Fruit fly (Drosophila melanogaster): ENCODE data around the gene repo.

Gene repo

DNA sequence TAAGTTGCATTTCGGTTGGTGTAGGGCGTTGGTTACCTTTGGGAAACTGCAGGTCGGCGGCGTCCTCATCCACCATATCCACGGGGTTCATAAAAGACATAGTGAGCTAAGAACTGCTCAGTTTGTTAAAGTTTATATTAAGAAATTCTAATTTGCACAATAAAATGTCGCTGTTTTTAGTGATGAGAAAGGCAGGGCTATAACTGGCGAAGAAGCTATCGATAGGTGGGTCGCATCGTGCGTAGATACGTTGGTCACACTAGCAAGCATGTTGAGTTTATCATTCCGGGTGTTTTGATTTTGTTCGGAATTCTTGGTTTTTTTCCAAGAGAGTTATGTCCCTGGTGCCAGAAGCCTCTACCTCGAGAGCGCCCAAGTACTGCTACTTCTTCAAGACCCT, 19.3 kb downstream of the repo start, which contains the start of the genes Ada2a, Polr2D, Tgs1 and moi (continued):
- TF ChIP-seq CG34422 (GFP tag; IDR thresholded peaks at IDR 0.05) (peak; percentile 73; the same call in 1 of the 3 replicates), sd (tag; optimal IDR thresholded peaks at IDR 0.05) (peak; percentile 40), NC2α (GFP tag; optimal IDR thresholded peaks at IDR 0.05) (no peak), her (GFP tag; optimal IDR thresholded peaks at IDR 0.05) (peak; percentile 2), Ets97D (GFP tag; optimal IDR thresholded peaks at IDR 0.05) (peak; percentile 23), HmgZ (tag; optimal IDR thresholded peaks at IDR 0.05) (peak; percentile 15), slou (GFP tag; optimal IDR thresholded peaks at IDR 0.05) (no peak), CG2129 (GFP tag; IDR thresholded peaks at IDR 0.05; ENCODE audit: partially characterized antibody) (peak; percentile 42; the same call in 1 of the 2 replicates), gfzf (GFP tag; optimal IDR thresholded peaks at IDR 0.05) (peak; percentile 60), bbx (GFP tag; IDR thresholded peaks at IDR 0.05; ENCODE audit: partially characterized antibody) (peak; percentile 82), CG42726 (GFP tag; IDR thresholded peaks at IDR 0.05; ENCODE audit: partially characterized antibody) (peak; percentile 73), hkb (optimal IDR thresholded peaks at IDR 0.05) (peak; percentile 47), hkb (GFP tag; IDR thresholded peaks at IDR 0.05) (no peak), Opbp (GFP tag; IDR thresholded peaks at IDR 0.05; ENCODE audit: partially characterized antibody) (peak; percentile 87), gro (GFP tag; optimal IDR thresholded peaks at IDR 0.05) (peak; percentile 15), CG2120 (GFP tag; optimal IDR thresholded peaks at IDR 0.05) (peak; percentile 9), CG15479 (GFP tag; optimal IDR thresholded peaks at IDR 0.05) (peak; percentile 64), crc (GFP tag; optimal IDR thresholded peaks at IDR 0.05) (no peak), CG2202 (tag; optimal IDR thresholded peaks at IDR 0.05) (no peak), Sin3A (optimal IDR thresholded peaks at IDR 0.05) (peak; percentile 56), Dp (GFP tag; optimal IDR thresholded peaks at IDR 0.05) (peak; percentile 67), Dref (GFP tag; IDR thresholded peaks at IDR 0.05) (peak; percentile 82), CG1233 (GFP tag; optimal IDR thresholded peaks at IDR 0.05) (no peak), CG9932 (GFP tag; IDR thresholded peaks at IDR 0.05) (peak; percentile 44), CG4617 (GFP tag; optimal IDR thresholded peaks at IDR 0.05; ENCODE audit: borderline replicate concordance) (peak; percentile 92), ATbp (GFP tag; optimal IDR thresholded peaks at IDR 0.05) (no peak), CG12659 (GFP tag; optimal IDR thresholded peaks at IDR 0.05) (peak; percentile 42), CG16813 (GFP tag; IDR thresholded peaks at IDR 0.05; ENCODE audit: partially characterized antibody) (peak; percentile 80), chinmo (GFP tag; IDR thresholded peaks at IDR 0.05; ENCODE audit: partially characterized antibody) (0 out of 4 replicates have a peak, but pooled peaks have one; percentile 73), pb (GFP tag; optimal IDR thresholded peaks at IDR 0.05) (no peak), hbn (GFP tag; IDR thresholded peaks at IDR 0.05; ENCODE audit: partially characterized antibody) (peak; percentile 72), NK7.1 (GFP tag; optimal IDR thresholded peaks at IDR 0.05) (no peak), CG9609 (GFP tag; optimal IDR thresholded peaks at IDR 0.05) (no peak), pfk (GFP tag; optimal IDR thresholded peaks at IDR 0.05) (no peak)

DNA sequence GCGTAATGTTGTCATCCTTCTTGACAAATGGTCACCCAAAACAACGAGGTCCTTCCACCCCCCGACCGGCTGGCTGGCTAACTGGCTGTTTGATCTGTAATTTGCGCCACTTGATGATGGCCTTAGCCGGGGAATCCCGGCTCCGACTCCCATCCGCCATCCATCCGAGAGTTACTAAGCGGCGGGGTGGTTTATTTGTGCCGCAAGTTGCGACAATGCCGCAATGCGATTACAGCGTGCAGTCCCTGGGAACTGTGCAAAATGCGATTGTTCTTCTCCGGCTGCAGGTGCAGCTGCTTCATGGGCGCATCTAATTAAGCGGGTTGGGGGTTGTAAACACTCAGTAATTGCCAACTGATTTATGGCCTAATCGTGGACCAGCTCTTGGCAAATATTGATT, 24.0 kb downstream of the repo start:
- TF ChIP-seq nerfin-1 (tag; optimal IDR thresholded peaks at IDR 0.05) (peak; percentile 53), CG17328 (GFP tag; IDR thresholded peaks at IDR 0.05) (no peak), pros (GFP tag; optimal IDR thresholded peaks at IDR 0.05) (peak; percentile 40), CoRest (tag; optimal IDR thresholded peaks at IDR 0.05) (no peak), CG16863 (GFP tag; optimal IDR thresholded peaks at IDR 0.05) (no peak), br (optimal IDR thresholded peaks at IDR 0.05) (no peak), gsb-n (tag; optimal IDR thresholded peaks at IDR 0.05) (peak; percentile 71), CG12104 (GFP tag; optimal IDR thresholded peaks at IDR 0.05) (no peak)
